Fruit fly (Drosophila melanogaster) whole organism, embryonic: ENCODE data around the gene Hand.

Experiments used
- Aef1 ChIP-seq: fragments of 200-800 bp; sonication (Bioruptor generic); IDR thresholded peaks from 3 replicates; pipeline ENCODE4 v1.3.6; 2022; ENCODE audit warnings: missing biosample characterization, missing genetic modification characterization
- CG18599 ChIP-seq: fragments of 200-800 bp; sonication (Bioruptor generic); optimal IDR thresholded peaks from 3 replicates; lab custom pipeline; 2017; ENCODE audit warnings: missing biosample characterization, missing genetic modification characterization, mild to moderate bottlenecking, moderate library complexity, missing genetic modification reagents
- CG30431 ChIP-seq: fragments of 200-800 bp; sonication (Bioruptor generic); optimal IDR thresholded peaks from 2 replicates; lab custom pipeline; 2017; ENCODE audit warnings: missing biosample characterization, missing genetic modification characterization
- HHEX ChIP-seq: fragments of 200-800 bp; sonication (Bioruptor generic); optimal IDR thresholded peaks from 3 replicates; lab custom pipeline; 2017; ENCODE audit warnings: missing biosample characterization, mild to moderate bottlenecking, missing genetic modification characterization, missing genetic modification reagents
- PHDP ChIP-seq: fragments of 200-800 bp; sonication (Bioruptor generic); optimal IDR thresholded peaks from 3 replicates; lab custom pipeline; 2018; ENCODE audit warnings: missing biosample characterization, mild to moderate bottlenecking, missing genetic modification characterization, moderate library complexity
- dati ChIP-seq: fragments of 200-800 bp; sonication (Bioruptor generic); IDR thresholded peaks from 2 replicates; pipeline ENCODE4 v1.3.6; 2022; ENCODE audit warnings: missing biosample characterization, missing genetic modification characterization
- kay ChIP-seq: fragments of 200-800 bp; sonication (Bioruptor generic); optimal IDR thresholded peaks from 2 replicates; lab custom pipeline; 2016; ENCODE audit warnings: missing biosample characterization, missing genetic modification characterization
- lola ChIP-seq, 3 experiments: fragments of >200 bp in 2 of 3; fragments of 200-800 bp in 1 of 3; sonication (Bioruptor generic) in 1 of 3; optimal IDR thresholded peaks; 2 replicates each; lab custom pipeline; 2017 to 2019; ENCODE audit warnings: missing biosample characterization in 3 of 3, missing genetic modification characterization in 3 of 3, mild to moderate bottlenecking in 1 of 3, moderate library complexity in 1 of 3
- sisA ChIP-seq: fragments of 200-800 bp; sonication (Bioruptor generic); IDR thresholded peaks from 2 replicates; pipeline ENCODE4 v1.3.6; 2022; ENCODE audit warnings: missing biosample characterization, missing genetic modification characterization
- slbo ChIP-seq: fragments of 200-800 bp; sonication (Bioruptor generic); IDR thresholded peaks from 2 replicates; pipeline ENCODE4 v1.3.6; 2022; ENCODE audit warnings: missing biosample characterization, missing genetic modification characterization
- vnd ChIP-seq: fragments of 200-800 bp; sonication (Bioruptor generic); IDR thresholded peaks from 3 replicates; pipeline ENCODE4 v1.3.6; 2022; ENCODE audit warnings: missing biosample characterization, missing genetic modification characterization; ENCODE audit not compliant: partially characterized antibody

- no peak for TF ChIP-seq CG30431 (GFP tag; lab: Kevin White, UChicago)
- no peak for TF ChIP-seq kay (GFP tag; lab: Kevin White, UChicago)
- TF ChIP-seq HHEX (GFP tag; lab: Kevin White, UChicago), result no peak
- TF ChIP-seq vnd, result no peak
- no peak for TF ChIP-seq CG18599 (GFP tag; lab: Kevin White, UChicago)
- no peak for TF ChIP-seq slbo (GFP tag; lab: Robert Waterston, UW)
- TF ChIP-seq lola (GFP tag; optimal IDR thresholded peaks at IDR 0.05; lab: Kevin White, UChicago), result no peak
- TF ChIP-seq Aef1 (GFP tag; lab: Robert Waterston, UW), result no peak
- no peak for TF ChIP-seq sisA (GFP tag; lab: Robert Waterston, UW)
- no peak for TF ChIP-seq PHDP (tag; lab: Kevin White, UChicago)
- TF ChIP-seq dati (GFP tag; lab: Robert Waterston, UW), result no peak
Measured at dm6 chr2L:10339841-10340240, 44.7 kb upstream of the Hand start.
